Fruit fly (Drosophila melanogaster) whole organism: Measurements from ENCODE around the gene CG18180.

Source experiments
- CG8478 ChIP-seq: fragments of >200 bp; optimal IDR thresholded peaks from 2 replicates; lab custom pipeline; 2018; ENCODE audit warnings: inconsistent platforms
- Dll ChIP-seq: fragments of >200 bp; optimal IDR thresholded peaks from 2 replicates; lab custom pipeline; 2017
- pan ChIP-seq: fragments of >200 bp; optimal IDR thresholded peaks from 2 replicates; lab custom pipeline; 2017
- psq ChIP-seq: fragments of >200 bp; optimal IDR thresholded peaks from 2 replicates; lab custom pipeline; 2017
- usp ChIP-seq: fragments of >200 bp; optimal IDR thresholded peaks from 2 replicates; lab custom pipeline; 2017; ENCODE audit warnings: missing biosample characterization, missing genetic modification characterization, mixed read lengths

dm6 chr3L:9678007-9678497 is 37.2 kb downstream of the CG18180 start:
- TF ChIP-seq psq (no peak), usp (GFP tag; lab: Kevin White, UChicago) (no peak), CG8478 (no peak), pan (lab: Kevin White, UChicago) (no peak), Dll (lab: Kevin White, UChicago) (no peak)
